Worm (Caenorhabditis elegans): ENCODE data around the gene F08G2.7.

ce11 chrII:13839454-13839853, 1.5 kb downstream of the F08G2.7 start:
- TF ChIP-seq him-1 (tag; optimal IDR thresholded peaks at IDR 0.05) (no peak), W03F9.2 (tag; optimal IDR thresholded peaks at IDR 0.05) (no peak), dao-5 (tag; optimal IDR thresholded peaks at IDR 0.05) (no peak)

All from whole organism, L4/young adult.